Fruit fly (Drosophila melanogaster): ENCODE results near the gene MICU1.

MICU1 gene

DNA sequence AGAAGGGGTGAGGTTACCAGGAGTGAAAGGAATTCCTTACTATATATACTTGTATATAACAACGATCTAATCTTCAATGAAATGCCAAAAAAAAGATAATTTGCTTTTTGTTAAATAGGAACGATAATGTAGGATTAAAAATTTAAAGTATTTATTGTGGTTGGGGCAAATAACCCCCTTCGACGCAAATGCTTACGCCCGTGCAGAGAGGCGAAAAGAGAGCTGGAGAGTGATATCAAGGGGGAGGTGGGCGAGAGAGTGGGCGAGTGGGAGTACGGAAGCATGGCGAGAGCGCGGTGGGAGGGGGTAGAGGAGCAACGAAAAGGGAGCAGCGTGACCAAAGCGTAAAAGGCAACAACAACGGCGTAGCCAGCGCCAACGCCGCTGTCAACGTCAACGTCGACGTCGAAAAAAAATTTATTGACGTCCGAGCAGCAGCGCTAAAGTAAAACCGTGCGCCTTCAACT lies 6.5 kb downstream of the MICU1 start (continued):
- TF ChIP-seq D19A (tag; optimal IDR thresholded peaks at IDR 0.05) (peak; percentile 95), trh (GFP tag; optimal IDR thresholded peaks at IDR 0.05) (peak; percentile 93), Six4 (GFP tag; optimal IDR thresholded peaks at IDR 0.05) (peak; percentile 97), CG10654 (GFP tag; optimal IDR thresholded peaks at IDR 0.05) (peak; percentile 97), luna (GFP tag; optimal IDR thresholded peaks at IDR 0.05) (peak; percentile 76), CG32772 (GFP tag; IDR thresholded peaks at IDR 0.05) (peak; percentile 98), nerfin-1 (tag; optimal IDR thresholded peaks at IDR 0.05) (peak; percentile 97), sna (GFP tag; IDR thresholded peaks at IDR 0.05; ENCODE audit: partially characterized antibody) (no peak), Trl (optimal IDR thresholded peaks at IDR 0.05) (peak; percentile 83 to 88), Trl (GFP tag; optimal IDR thresholded peaks at IDR 0.05) (peak; percentile 92), CG7745 (tag; optimal IDR thresholded peaks at IDR 0.05) (no peak), Blimp-1 (GFP tag; optimal IDR thresholded peaks at IDR 0.05) (peak; percentile 96), mirr (GFP tag; optimal IDR thresholded peaks at IDR 0.05) (peak; percentile 92), D19B (GFP tag; optimal IDR thresholded peaks at IDR 0.05) (peak; percentile 91), CG15601 (tag; optimal IDR thresholded peaks at IDR 0.05) (peak; percentile 97), CG12219 (GFP tag; optimal IDR thresholded peaks at IDR 0.05) (peak; percentile 98), CG8388 (GFP tag; optimal IDR thresholded peaks at IDR 0.05) (peak; percentile 97), unpg (GFP tag; optimal IDR thresholded peaks at IDR 0.05) (peak; percentile 98), dm (GFP tag; optimal IDR thresholded peaks at IDR 0.05) (peak; percentile 92), zfh2 (GFP tag; optimal IDR thresholded peaks at IDR 0.05) (peak; percentile 96), Rx (GFP tag; IDR thresholded peaks at IDR 0.05) (peak; percentile 98), Hr3 (GFP tag; optimal IDR thresholded peaks at IDR 0.05) (peak; percentile 98), CG12299 (tag; optimal IDR thresholded peaks at IDR 0.05) (peak; percentile 98), toy (GFP tag; IDR thresholded peaks at IDR 0.05) (peak; percentile 89), bbx (GFP tag; IDR thresholded peaks at IDR 0.05; ENCODE audit: partially characterized antibody) (no peak; the same call in 1 of the 2 replicates), CG18599 (GFP tag; optimal IDR thresholded peaks at IDR 0.05) (peak; percentile 99), CG33213 (GFP tag; optimal IDR thresholded peaks at IDR 0.05) (peak; percentile 91), CG5245 (GFP tag; optimal IDR thresholded peaks at IDR 0.05) (peak; percentile 96), pnt (GFP tag; optimal IDR thresholded peaks at IDR 0.05) (peak; percentile 95), gro (GFP tag; optimal IDR thresholded peaks at IDR 0.05) (peak; percentile 95), CG17359 (tag; optimal IDR thresholded peaks at IDR 0.05) (peak; percentile 98), CG4360 (GFP tag; IDR thresholded peaks at IDR 0.05) (peak; percentile 81), emc (GFP tag; optimal IDR thresholded peaks at IDR 0.05) (peak; percentile 92), cg (GFP tag; optimal IDR thresholded peaks at IDR 0.05) (no peak), Poxn (GFP tag; IDR thresholded peaks at IDR 0.05) (peak; percentile 93), oc (tag; optimal IDR thresholded peaks at IDR 0.05) (peak; percentile 98), CG1603 (tag; optimal IDR thresholded peaks at IDR 0.05) (peak; percentile 94), Chrac-16 (GFP tag; optimal IDR thresholded peaks at IDR 0.05) (peak; percentile 98), Med (GFP tag) (peak; percentile 99), Sry-β (GFP tag; optimal IDR thresholded peaks at IDR 0.05) (peak; percentile 65), CG14050 (GFP tag; IDR thresholded peaks at IDR 0.05) (peak; percentile 98), pum (GFP tag; optimal IDR thresholded peaks at IDR 0.05) (peak; percentile 96), fd96Cb (tag; optimal IDR thresholded peaks at IDR 0.05) (peak; percentile 98), CG12769 (tag; optimal IDR thresholded peaks at IDR 0.05) (peak; percentile 98), CG10543 (GFP tag; optimal IDR thresholded peaks at IDR 0.05) (peak; percentile 99), CG15479 (GFP tag; optimal IDR thresholded peaks at IDR 0.05) (peak; percentile 38), CG13775 (GFP tag; optimal IDR thresholded peaks at IDR 0.05) (peak; percentile 97), Atf3 (GFP tag; optimal IDR thresholded peaks at IDR 0.05) (peak; percentile 94), CG9437 (GFP tag; optimal IDR thresholded peaks at IDR 0.05) (peak; percentile 94), ase (GFP tag; IDR thresholded peaks at IDR 0.05) (peak; percentile 98)
